Fruit fly (Drosophila melanogaster) whole organism: ENCODE measurements around the gene CG12231.

Source experiments
- CG8478 ChIP-seq: fragments of >200 bp; optimal IDR thresholded peaks from 2 replicates; lab custom pipeline; 2018; ENCODE audit warnings: inconsistent platforms
- Dll ChIP-seq: fragments of >200 bp; optimal IDR thresholded peaks from 2 replicates; lab custom pipeline; 2017
- EcR ChIP-seq, 2 experiments: fragments of >200 bp; optimal IDR thresholded peaks; 2 replicates each; lab custom pipeline; 2017; ENCODE audit warnings: missing biosample characterization in 2 of 2, missing genetic modification characterization in 2 of 2, missing genetic modification reagents in 2 of 2
- pan ChIP-seq: fragments of >200 bp; optimal IDR thresholded peaks from 2 replicates; lab custom pipeline; 2017
- psq ChIP-seq: fragments of >200 bp; optimal IDR thresholded peaks from 2 replicates; lab custom pipeline; 2017
- usp ChIP-seq: fragments of >200 bp; optimal IDR thresholded peaks from 2 replicates; lab custom pipeline; 2017; ENCODE audit warnings: missing biosample characterization, missing genetic modification characterization, mixed read lengths

DNA sequence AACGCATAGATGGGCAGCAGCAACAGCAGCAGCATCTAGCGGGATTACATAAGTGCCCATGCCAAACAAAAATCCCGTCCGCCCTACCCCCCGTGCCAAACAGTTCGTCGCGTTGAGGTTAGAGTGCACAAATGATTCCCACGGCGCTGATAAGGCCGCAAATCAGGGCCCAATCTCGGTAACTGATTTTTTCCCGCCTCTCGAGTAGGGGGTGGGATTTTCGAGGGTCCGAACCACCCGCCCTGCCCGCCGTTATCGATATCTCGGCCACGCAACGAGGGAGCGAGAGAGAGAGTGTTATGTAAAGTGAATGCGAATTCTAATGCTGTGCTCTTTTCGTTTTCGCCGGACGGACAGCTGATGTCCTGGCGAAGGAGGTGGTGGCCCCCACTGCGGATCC is 10.7 kb downstream of the CG12231 start:
- TF ChIP-seq psq (lab: Kevin White, UChicago) (no peak), Dll (lab: Kevin White, UChicago) (no peak), usp (GFP tag; lab: Kevin White, UChicago) (no peak), CG8478 (lab: Kevin White, UChicago) (no peak), pan (lab: Kevin White, UChicago) (no peak), EcR (GFP tag; optimal IDR thresholded peaks at IDR 0.05; lab: Kevin White, UChicago) (no peak)
